Worm (Caenorhabditis elegans): ENCODE data around the gene ZK84.1.

The ZK84.1 gene

ce11 chrII:6047639-6048159 lies 27.2 kb downstream of the ZK84.1 start, which contains the start of the genes R12C12.6 and ran-5 (continued):
- TF ChIP-seq nfya-1 (tag; optimal IDR thresholded peaks at IDR 0.05) (peak; percentile 52), unc-3 (GFP tag; conservative IDR thresholded peaks at IDR 0.05) (0 out of 2 replicates have a peak, but pooled peaks have one; percentile 28), unc-3 (tag; optimal IDR thresholded peaks at IDR 0.05) (no peak), sox-2 (GFP tag; IDR thresholded peaks at IDR 0.05) (no peak), ztf-16 (tag; optimal IDR thresholded peaks at IDR 0.05) (peak; percentile 44), dve-1 (tag; optimal IDR thresholded peaks at IDR 0.05) (peak; percentile 32), elt-2 (tag; optimal IDR thresholded peaks at IDR 0.05) (peak; percentile 74), hlh-15 (tag; optimal IDR thresholded peaks at IDR 0.05) (no peak), eyg-1 (tag; optimal IDR thresholded peaks at IDR 0.05) (no peak), gmeb-2 (tag; optimal IDR thresholded peaks at IDR 0.05) (no peak), che-1 (tag; optimal IDR thresholded peaks at IDR 0.05) (no peak), Y22D7AL.16 (tag; optimal IDR thresholded peaks at IDR 0.05) (no peak), ceh-2 (tag; optimal IDR thresholded peaks at IDR 0.05) (peak; percentile 11), C38D4.7 (GFP tag; optimal IDR thresholded peaks at IDR 0.05) (no peak), npax-4 (tag; optimal IDR thresholded peaks at IDR 0.05) (no peak), ceh-31 (tag; optimal IDR thresholded peaks at IDR 0.05) (peak; percentile 34), hlh-6 (tag; optimal IDR thresholded peaks at IDR 0.05) (no peak), fkh-6 (tag; optimal IDR thresholded peaks at IDR 0.05) (no peak), madf-2 (tag; optimal IDR thresholded peaks at IDR 0.05) (no peak), ahr-1 (tag; optimal IDR thresholded peaks at IDR 0.05) (no peak), hlh-30 (tag; optimal IDR thresholded peaks at IDR 0.05; ENCODE audit: insufficient read depth) (no peak), pag-3 (tag; optimal IDR thresholded peaks at IDR 0.05; ENCODE audit: borderline replicate concordance) (no peak), hlh-13 (GFP tag; optimal IDR thresholded peaks at IDR 0.05) (no peak), ttx-3 (tag; optimal IDR thresholded peaks at IDR 0.05) (peak; percentile 24)

DNA sequence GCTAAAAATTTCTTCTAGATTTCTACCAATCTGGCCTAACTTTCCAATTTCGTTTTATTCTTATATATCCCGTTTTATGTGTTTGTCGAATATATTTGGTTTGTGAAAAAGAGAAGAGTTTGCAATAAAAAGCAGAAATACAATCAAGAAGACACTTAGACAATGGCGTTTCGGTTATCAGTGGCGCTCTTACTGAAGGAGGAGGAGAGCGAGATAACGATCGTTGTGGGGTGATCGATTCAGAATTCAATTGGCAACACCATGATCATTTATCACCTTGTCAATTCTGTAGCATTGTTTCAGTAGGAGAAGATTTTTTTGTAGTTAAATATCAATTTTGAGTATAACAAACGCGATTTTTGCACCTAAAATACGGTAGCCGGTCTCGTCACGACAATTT lies 29.1 kb downstream of the ZK84.1 start:
- no peak for TF ChIP-seq ahr-1 (tag; optimal IDR thresholded peaks at IDR 0.05)
- peak; percentile 78 for TF ChIP-seq elt-2 (tag; optimal IDR thresholded peaks at IDR 0.05)

DNA sequence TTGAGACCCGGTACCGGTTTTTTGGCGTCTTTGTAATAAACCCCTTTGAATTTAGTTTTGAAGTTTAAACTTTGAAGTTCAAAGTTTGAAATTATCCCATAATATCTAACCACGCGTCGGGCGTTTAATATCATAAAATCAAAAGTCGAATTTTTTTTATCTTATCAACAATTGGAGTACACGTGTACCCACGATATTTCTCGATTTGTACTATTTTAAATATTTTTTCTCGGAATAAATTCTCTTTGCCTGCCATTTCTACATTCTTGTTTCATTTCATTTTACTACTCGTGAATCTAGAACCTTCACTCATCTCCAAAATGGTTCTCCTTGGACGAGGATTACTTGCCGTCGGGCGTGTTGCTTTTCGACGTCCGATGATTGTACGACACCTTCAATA lies 29.7 kb downstream of the ZK84.1 start, which contains the start of gene gldc-1:
TSS of gene gldc-1 (plus strand) at position 301 of the 400 bp plus-strand sequence.
- TF ChIP-seq che-1 (tag; optimal IDR thresholded peaks at IDR 0.05), result no peak
- no peak for TF ChIP-seq eyg-1 (tag; optimal IDR thresholded peaks at IDR 0.05)
- no peak for TF ChIP-seq elt-2 (tag; optimal IDR thresholded peaks at IDR 0.05)
- no peak for TF ChIP-seq tbx-2 (tag; optimal IDR thresholded peaks at IDR 0.05)
- TF ChIP-seq zip-5 (tag; optimal IDR thresholded peaks at IDR 0.05), result no peak
- no peak for TF ChIP-seq ceh-30 (tag; optimal IDR thresholded peaks at IDR 0.05)
- no peak for TF ChIP-seq gmeb-2 (tag; optimal IDR thresholded peaks at IDR 0.05)
- TF ChIP-seq pha-2 (tag; optimal IDR thresholded peaks at IDR 0.05), result no peak
- TF ChIP-seq ceh-2 (tag; optimal IDR thresholded peaks at IDR 0.05), result no peak
- no peak for TF ChIP-seq dve-1 (tag; optimal IDR thresholded peaks at IDR 0.05)
- no peak for TF ChIP-seq hlh-13 (GFP tag; optimal IDR thresholded peaks at IDR 0.05)
- no peak for TF ChIP-seq ttx-3 (tag; optimal IDR thresholded peaks at IDR 0.05)

- TF ChIP-seq elt-2 (tag; optimal IDR thresholded peaks at IDR 0.05), result peak; percentile 37
- no peak for TF ChIP-seq dmd-4 (tag; optimal IDR thresholded peaks at IDR 0.05; ENCODE audit: borderline replicate concordance)
- no peak for TF ChIP-seq ceh-9 (tag; optimal IDR thresholded peaks at IDR 0.05)
- no peak for TF ChIP-seq nfya-1 (tag; optimal IDR thresholded peaks at IDR 0.05)
Observed at ce11 chrII:6055927-6056326, 35.5 kb downstream of the ZK84.1 start, which contains the start of gene R12C12.7. TSS of gene R12C12.7 (minus strand) at chrII:6055985.

DNA sequence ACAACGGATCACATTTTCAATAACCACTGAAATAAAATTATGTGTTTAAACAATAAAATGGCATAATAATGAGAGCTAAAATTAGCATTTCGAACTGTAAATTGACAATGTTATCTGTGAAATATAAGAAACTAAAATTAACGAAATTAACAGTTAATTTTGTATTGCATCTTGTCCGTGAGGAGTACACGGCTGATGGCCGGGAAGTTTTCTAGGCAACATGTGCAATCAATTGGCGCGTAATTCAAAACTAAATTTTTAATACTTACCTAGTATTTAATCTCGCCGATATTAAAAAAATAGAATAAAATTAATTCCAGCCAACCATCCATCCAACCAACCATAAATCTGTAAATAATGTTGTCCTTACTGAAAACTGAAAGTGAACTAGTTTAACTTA lies 41.0 kb downstream of the ZK84.1 start:
- peak; percentile 23 for TF ChIP-seq sdc-2 (tag; optimal IDR thresholded peaks at IDR 0.05)
- TF ChIP-seq tbx-7 (tag; optimal IDR thresholded peaks at IDR 0.05), result peak; percentile 95
- TF ChIP-seq Y22D7AL.16 (tag; optimal IDR thresholded peaks at IDR 0.05), result no peak
- peak; percentile 52 for TF ChIP-seq elt-2 (tag; optimal IDR thresholded peaks at IDR 0.05)
- no peak for TF ChIP-seq nfya-1 (tag; optimal IDR thresholded peaks at IDR 0.05)
- no peak for TF ChIP-seq unc-86 (tag; optimal IDR thresholded peaks at IDR 0.05)
- TF ChIP-seq ceh-31 (tag; optimal IDR thresholded peaks at IDR 0.05), result peak; percentile 92
- no peak for TF ChIP-seq nhr-11 (tag; optimal IDR thresholded peaks at IDR 0.05)
- no peak for TF ChIP-seq unc-55 (GFP tag; optimal IDR thresholded peaks at IDR 0.05)
- no peak for TF ChIP-seq ceh-6 (GFP tag; optimal IDR thresholded peaks at IDR 0.05)
- no peak for TF ChIP-seq gmeb-2 (tag; optimal IDR thresholded peaks at IDR 0.05)
- TF ChIP-seq unc-42 (tag; optimal IDR thresholded peaks at IDR 0.05), result peak; percentile 70
- no peak for TF ChIP-seq ceh-19 (GFP tag; optimal IDR thresholded peaks at IDR 0.05)
- no peak for TF ChIP-seq pat-9 (tag; optimal IDR thresholded peaks at IDR 0.05)
- TF ChIP-seq ref-2 (tag; optimal IDR thresholded peaks at IDR 0.05), result peak; percentile 72
- no peak for TF ChIP-seq hlh-15 (tag; optimal IDR thresholded peaks at IDR 0.05)
- no peak for TF ChIP-seq madf-2 (tag; optimal IDR thresholded peaks at IDR 0.05)
- TF ChIP-seq ceh-24 (tag; optimal IDR thresholded peaks at IDR 0.05), result no peak
- peak; percentile 30 for TF ChIP-seq ahr-1 (tag; optimal IDR thresholded peaks at IDR 0.05)
- TF ChIP-seq F13H6.1 (tag; optimal IDR thresholded peaks at IDR 0.05), result peak; percentile 24
- TF ChIP-seq ceh-18 (tag; optimal IDR thresholded peaks at IDR 0.05), result peak; percentile 10
- TF ChIP-seq pag-3 (tag; optimal IDR thresholded peaks at IDR 0.05; ENCODE audit: borderline replicate concordance), result no peak

Data from whole organism, late embryonic.